Worm (Caenorhabditis elegans) whole organism, L4/young adult: ENCODE results near the gene dhcr-7.

Experiments used
- dao-5 ChIP-seq: sonication (generic microtip); optimal IDR thresholded peaks from 2 replicates; lab custom pipeline; 2016; ENCODE audit warnings: missing genotype, missing genetic modification characterization, moderate library complexity, missing compliant biosample characterization
- him-1 ChIP-seq: sonication (generic microtip); optimal IDR thresholded peaks from 2 replicates; lab custom pipeline; 2016; ENCODE audit warnings: missing genotype, missing genetic modification reagents, missing genetic modification characterization, missing compliant biosample characterization

DNA sequence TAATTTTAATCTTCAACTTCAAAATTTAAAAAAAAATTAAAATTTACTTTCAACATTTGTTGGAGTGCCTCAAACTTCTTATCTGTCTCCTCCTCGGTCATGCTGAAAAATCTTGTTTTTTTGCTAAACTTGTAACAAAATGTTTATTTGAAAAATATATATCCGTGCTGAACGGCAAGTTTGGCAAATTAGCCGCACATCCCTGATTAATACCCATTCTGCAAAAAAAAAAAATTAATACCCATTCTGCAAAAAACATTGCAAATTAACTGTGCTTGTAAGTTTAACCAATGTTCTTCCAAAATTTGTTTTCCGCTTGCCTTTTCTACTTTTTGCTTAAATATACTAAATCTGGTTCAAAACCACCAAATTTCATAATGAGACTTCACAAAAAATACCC, 32.1 kb downstream of the dhcr-7 start, which contains the start of gene F48F5.6:
- TF ChIP-seq dao-5 (tag; lab: Kevin White, UChicago) (no peak), him-1 (no peak)
